Worm (Caenorhabditis elegans): ENCODE results near the gene dkc-1.
A peak's percentile ranks its signal among the peaks of the same experiment; 100 is the strongest.

dkc-1 gene

DNA sequence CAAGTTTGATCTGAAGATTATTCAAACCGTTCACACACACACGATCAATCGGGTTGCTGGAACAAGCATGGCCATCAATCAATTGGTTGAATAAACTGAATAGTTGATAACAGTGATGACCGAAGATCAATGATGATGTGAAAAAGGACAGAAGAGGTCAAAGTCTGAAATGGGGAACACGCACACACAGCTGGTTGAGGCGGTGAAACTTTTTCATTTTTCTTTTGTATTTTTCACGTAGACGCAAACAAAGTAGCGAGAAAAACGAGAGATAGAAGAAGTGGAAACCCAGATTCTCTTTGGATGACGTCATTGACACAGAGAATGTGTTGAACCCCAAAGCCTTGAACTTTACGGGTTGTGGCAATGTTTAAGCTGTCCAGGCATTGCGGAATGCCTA lies 30.8 kb upstream of the dkc-1 start (continued):
- no peak for TF ChIP-seq cebp-1 (GFP tag; IDR thresholded peaks at IDR 0.05)
- TF ChIP-seq cebp-1 (tag; optimal IDR thresholded peaks at IDR 0.05), result peak; percentile 63
- TF ChIP-seq mes-4 (tag; optimal IDR thresholded peaks at IDR 0.05), result no peak
- no peak for TF ChIP-seq zfh-2 (GFP tag; conservative IDR thresholded peaks at IDR 0.05)
- TF ChIP-seq B0019.2 (GFP tag; conservative IDR thresholded peaks at IDR 0.05), result no peak
- TF ChIP-seq F23B12.7 (tag; optimal IDR thresholded peaks at IDR 0.05; ENCODE audit: insufficient read depth), result peak; percentile 2
- TF ChIP-seq attf-3 (GFP tag; conservative IDR thresholded peaks at IDR 0.05), result no peak
- peak; percentile 40; the same call in 1 of the 2 replicates for TF ChIP-seq lin-26 (GFP tag; IDR thresholded peaks at IDR 0.05)
- TF ChIP-seq madf-3 (GFP tag; IDR thresholded peaks at IDR 0.05), result no peak
- TF ChIP-seq sdz-38 (tag; optimal IDR thresholded peaks at IDR 0.05), result no peak
- TF ChIP-seq K11D2.4 (GFP tag; IDR thresholded peaks at IDR 0.05), result peak; percentile 71
- no peak for TF ChIP-seq F10E7.11 (tag; optimal IDR thresholded peaks at IDR 0.05)
- TF ChIP-seq F33H1.4 (GFP tag; IDR thresholded peaks at IDR 0.05), result no peak
- TF ChIP-seq xnd-1 (tag; optimal IDR thresholded peaks at IDR 0.05), result no peak
- no peak for TF ChIP-seq athp-1 (tag; optimal IDR thresholded peaks at IDR 0.05)
- no peak; the same call in 1 of the 2 replicates for TF ChIP-seq rcor-1 (GFP tag; IDR thresholded peaks at IDR 0.05)
- TF ChIP-seq B0035.1 (tag; optimal IDR thresholded peaks at IDR 0.05), result peak; percentile 56
- TF ChIP-seq tbx-9 (tag; optimal IDR thresholded peaks at IDR 0.05; ENCODE audit: borderline replicate concordance), result no peak
- no peak for TF ChIP-seq egrh-3 (GFP tag; IDR thresholded peaks at IDR 0.05)
- no peak for TF ChIP-seq nhr-120 (GFP tag; IDR thresholded peaks at IDR 0.05)
- TF ChIP-seq ceh-79 (tag; optimal IDR thresholded peaks at IDR 0.05), result no peak
- TF ChIP-seq hrde-1 (tag; optimal IDR thresholded peaks at IDR 0.05; ENCODE audit: borderline replicate concordance), result no peak
- no peak for TF ChIP-seq rpc-1 (optimal IDR thresholded peaks at IDR 0.05)
- no peak for TF ChIP-seq rpc-1 (tag; optimal IDR thresholded peaks at IDR 0.05)
- TF ChIP-seq F52B5.7 (tag; optimal IDR thresholded peaks at IDR 0.05), result no peak
- peak; percentile 60 for TF ChIP-seq chd-7 (tag; optimal IDR thresholded peaks at IDR 0.05)
- no peak for TF ChIP-seq snpc-1.1 (tag; optimal IDR thresholded peaks at IDR 0.05; ENCODE audit: insufficient read depth)
- TF ChIP-seq T07F8.4 (tag; optimal IDR thresholded peaks at IDR 0.05), result no peak
- TF ChIP-seq him-1 (tag; optimal IDR thresholded peaks at IDR 0.05), result no peak
- no peak for TF ChIP-seq hlh-26 (GFP tag; conservative IDR thresholded peaks at IDR 0.05)
- no peak for TF ChIP-seq nhr-90 (tag; optimal IDR thresholded peaks at IDR 0.05)
- no peak for TF ChIP-seq hmg-1.2 (GFP tag; IDR thresholded peaks at IDR 0.05)
- TF ChIP-seq cebp-2 (GFP tag; IDR thresholded peaks at IDR 0.05), result no peak
- no peak for TF ChIP-seq snpc-1.3 (tag; optimal IDR thresholded peaks at IDR 0.05; ENCODE audit: insufficient read depth)
- TF ChIP-seq Y53F4B.3 (GFP tag; IDR thresholded peaks at IDR 0.05), result no peak
- peak; percentile 24 for TF ChIP-seq lin-54 (GFP tag; optimal IDR thresholded peaks at IDR 0.05)
- TF ChIP-seq Y95B8A.8 (GFP tag; IDR thresholded peaks at IDR 0.05), result no peak

DNA sequence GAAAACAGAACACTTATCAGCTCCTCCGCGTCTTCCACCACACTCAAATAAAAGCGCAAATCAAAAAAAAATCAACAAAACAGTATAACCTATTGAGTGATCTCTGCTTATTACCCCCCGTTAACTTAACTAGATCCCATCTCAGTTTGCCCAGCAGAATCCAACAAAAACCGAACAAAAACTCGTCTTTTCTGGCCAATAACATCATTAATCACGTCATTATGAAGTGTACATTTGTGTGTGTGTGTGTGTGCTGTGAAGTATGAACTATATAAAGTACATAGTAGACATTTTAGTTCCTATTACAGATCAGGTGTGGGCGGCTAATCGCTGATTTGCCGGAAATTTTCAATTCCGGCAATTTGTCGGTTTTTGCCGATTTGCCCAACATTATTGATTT lies 30.2 kb upstream of the dkc-1 start:
- TF ChIP-seq unc-62 (GFP tag; optimal IDR thresholded peaks at IDR 0.05), result no peak
- TF ChIP-seq mes-4 (tag; optimal IDR thresholded peaks at IDR 0.05), result no peak
- TF ChIP-seq let-607 (tag; optimal IDR thresholded peaks at IDR 0.05), result peak in 1 of 2 experiments; percentile 14
- no peak for TF ChIP-seq K12H6.12 (tag; optimal IDR thresholded peaks at IDR 0.05)
- no peak for TF ChIP-seq let-526 (GFP tag; IDR thresholded peaks at IDR 0.05)
- no peak for TF ChIP-seq unc-130 (GFP tag; optimal IDR thresholded peaks at IDR 0.05)
- no peak for TF ChIP-seq nhr-80 (tag; optimal IDR thresholded peaks at IDR 0.05)
